Worm (Caenorhabditis elegans): ENCODE results near the gene clec-195.
"Not testable (repeated sequence)": the region's sequence is repeated elsewhere in the genome, so short reads cannot be mapped to it uniquely, and the experiment has no call there.

Gene clec-195

ce11 chrIV:17084317-17084716 lies 38.7 kb upstream of the clec-195 start:
- TF ChIP-seq unc-3 (GFP tag; conservative IDR thresholded peaks at IDR 0.05) (no peak), unc-3 (tag; optimal IDR thresholded peaks at IDR 0.05) (no peak), pag-3 (tag; optimal IDR thresholded peaks at IDR 0.05; ENCODE audit: borderline replicate concordance) (no peak), elt-2 (tag; optimal IDR thresholded peaks at IDR 0.05) (no peak), eyg-1 (tag; optimal IDR thresholded peaks at IDR 0.05) (no peak)

- no peak for TF ChIP-seq ceh-22 (tag; optimal IDR thresholded peaks at IDR 0.05)
- no peak for TF ChIP-seq madf-2 (tag; optimal IDR thresholded peaks at IDR 0.05)
- no peak for TF ChIP-seq tbx-7 (tag; optimal IDR thresholded peaks at IDR 0.05)
- no peak for TF ChIP-seq zip-5 (tag; optimal IDR thresholded peaks at IDR 0.05)
- no peak for TF ChIP-seq ceh-19 (GFP tag; optimal IDR thresholded peaks at IDR 0.05)
- TF ChIP-seq ceh-24 (tag; optimal IDR thresholded peaks at IDR 0.05), result no peak
These were observed 33.1 kb upstream of the clec-195 start, which contains the start of gene Y116A8C.25 for ce11 chrIV:17078649-17079048. TSS of gene Y116A8C.25 (minus strand) at chrIV:17078749.

DNA sequence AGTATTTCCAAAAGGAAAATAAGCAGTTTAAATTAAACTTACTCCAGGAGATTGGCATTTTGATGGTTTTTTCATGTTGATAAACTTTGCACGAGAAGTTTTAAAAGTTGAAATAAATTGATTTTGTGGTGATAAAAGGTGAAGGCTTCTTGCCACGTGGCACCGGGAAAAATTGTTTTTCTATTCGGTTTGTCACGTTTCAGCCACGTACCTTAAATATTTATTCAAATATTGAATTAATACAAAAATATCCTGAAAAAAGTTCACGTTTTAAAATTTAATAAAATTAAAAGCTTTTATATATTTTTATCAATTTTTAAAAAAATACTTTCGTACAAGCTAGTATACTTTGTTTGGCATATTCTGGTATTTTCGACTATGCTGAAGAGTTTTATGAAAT lies 25.2 kb upstream of the clec-195 start, which contains the start of gene Y116A8C.24:
TSS of gene Y116A8C.24 (minus strand) at position 101 of the 400 bp plus-strand sequence.
- not testable (repeated sequence) for TF ChIP-seq ceh-48, unc-86, lim-6 (tag; optimal IDR thresholded peaks at IDR 0.05)

DNA sequence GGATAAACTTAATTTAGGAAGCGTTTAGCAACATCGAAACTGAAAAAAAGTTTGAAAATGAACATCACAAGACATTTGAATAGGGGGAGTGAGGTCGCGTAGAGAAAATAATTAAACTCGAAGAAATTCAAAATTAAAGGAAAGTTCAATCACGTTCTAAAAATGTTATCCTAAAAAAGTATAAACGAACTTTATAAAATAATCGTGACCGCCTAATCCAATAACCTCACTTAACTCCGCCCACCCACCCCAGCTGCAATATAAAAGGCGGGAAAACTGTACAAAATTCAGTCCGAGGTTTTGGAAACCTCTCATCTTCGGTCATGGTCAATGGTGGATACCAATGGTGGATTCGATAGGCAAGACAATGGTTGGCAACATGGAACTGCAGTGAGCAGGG lies 19.3 kb upstream of the clec-195 start, which contains the start of gene Y116A8C.465:
TSS of gene Y116A8C.465 (plus strand) at position 301 of the 400 bp plus-strand sequence.
- TF ChIP-seq ceh-19 (GFP tag; optimal IDR thresholded peaks at IDR 0.05); ets-4 (tag; optimal IDR thresholded peaks at IDR 0.05); ceh-31 (tag; optimal IDR thresholded peaks at IDR 0.05): not testable (repeated sequence)

- not testable (repeated sequence) for TF ChIP-seq hlh-30 (tag; optimal IDR thresholded peaks at IDR 0.05; ENCODE audit: insufficient read depth); ceh-34 (tag; optimal IDR thresholded peaks at IDR 0.05); ceh-24 (tag; optimal IDR thresholded peaks at IDR 0.05)
These were observed 18.1 kb upstream of the clec-195 start, which contains the start of gene Y116A8C.467 for ce11 chrIV:17063700-17064099. TSS of gene Y116A8C.467 (minus strand) at chrIV:17063800.

DNA sequence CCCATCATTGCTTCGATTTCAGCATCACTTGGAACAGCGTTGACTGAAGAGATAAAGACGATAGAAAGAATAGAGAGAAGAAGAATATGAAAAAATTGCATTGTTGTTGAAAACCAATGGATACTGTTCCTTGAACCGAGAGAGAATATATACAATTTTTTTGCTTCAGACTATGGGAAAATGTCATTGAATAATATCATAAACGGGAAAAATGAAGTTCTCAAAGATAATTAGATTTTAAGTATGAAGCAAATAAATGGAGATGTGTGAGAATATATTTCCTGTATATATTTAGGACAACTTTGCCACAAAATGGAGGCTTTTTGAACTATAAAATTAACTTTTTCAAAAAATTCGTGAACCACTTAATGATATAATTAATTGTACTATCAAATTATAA lies 12.4 kb upstream of the clec-195 start, which contains the start of gene Y116A8C.44:
TSS of gene Y116A8C.44 (minus strand) at position 101 of the 400 bp plus-strand sequence.
- TF ChIP-seq hlh-13 (GFP tag; optimal IDR thresholded peaks at IDR 0.05) (no peak), pqm-1 (tag; optimal IDR thresholded peaks at IDR 0.05) (no peak), Y22D7AL.16 (tag; optimal IDR thresholded peaks at IDR 0.05) (no peak), ceh-45 (GFP tag; IDR thresholded peaks at IDR 0.05) (no peak)

DNA sequence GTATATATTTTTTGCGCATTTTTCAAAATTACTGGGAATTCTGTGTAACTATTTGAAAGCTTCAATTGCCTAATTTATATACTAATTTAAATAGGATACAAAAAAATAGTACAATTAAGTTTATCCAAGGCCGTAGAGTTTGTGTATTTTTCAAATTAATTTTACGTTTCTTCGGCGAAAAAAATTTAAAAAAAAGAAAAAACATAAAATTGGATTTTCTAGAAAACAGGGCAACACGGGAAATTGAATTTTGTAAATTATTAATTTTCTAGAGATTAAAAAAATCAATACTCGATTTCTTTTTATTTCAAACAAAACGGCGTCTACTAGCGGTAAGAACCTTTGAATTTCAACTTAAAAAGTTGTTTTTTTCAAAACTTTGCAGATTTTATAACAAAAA lies 7.7 kb upstream of the clec-195 start, which contains the start of gene Y116A8C.23:
TSS of gene Y116A8C.23 (plus strand) at position 301 of the 400 bp plus-strand sequence.
- TF ChIP-seq hlh-15 (tag; optimal IDR thresholded peaks at IDR 0.05) (no peak), elt-4 (tag; optimal IDR thresholded peaks at IDR 0.05) (no peak), pha-2 (tag; optimal IDR thresholded peaks at IDR 0.05) (no peak), che-1 (tag; optimal IDR thresholded peaks at IDR 0.05) (no peak), ahr-1 (tag; optimal IDR thresholded peaks at IDR 0.05) (no peak), C38D4.7 (GFP tag; optimal IDR thresholded peaks at IDR 0.05) (no peak), ama-1 (optimal IDR thresholded peaks at IDR 0.05) (no peak), dve-1 (tag; optimal IDR thresholded peaks at IDR 0.05) (no peak), ceh-45 (GFP tag; IDR thresholded peaks at IDR 0.05) (no peak), syd-9 (tag; optimal IDR thresholded peaks at IDR 0.05) (no peak), ceh-48 (tag; optimal IDR thresholded peaks at IDR 0.05) (no peak), pqm-1 (tag; optimal IDR thresholded peaks at IDR 0.05) (no peak), unc-86 (tag; optimal IDR thresholded peaks at IDR 0.05) (no peak), ceh-2 (tag; optimal IDR thresholded peaks at IDR 0.05) (no peak), sox-2 (GFP tag; IDR thresholded peaks at IDR 0.05) (no peak)
